Fruit fly (Drosophila melanogaster) whole organism, prepupa: ENCODE results near the gene Nepl18.

Experiments
- Blimp-1 ChIP-seq: fragments of 200-800 bp; sonication (Bioruptor generic); optimal IDR thresholded peaks from 3 replicates; lab custom pipeline; 2017; ENCODE audit warnings: missing biosample characterization, missing genetic modification characterization, mild to moderate bottlenecking, moderate library complexity, missing genetic modification reagents
- CG10631 ChIP-seq: fragments of 200-800 bp; sonication (Bioruptor generic); optimal IDR thresholded peaks from 2 replicates; lab custom pipeline; 2016; ENCODE audit warnings: missing biosample characterization, missing genetic modification characterization
- CG11902 ChIP-seq: fragments of 200-800 bp; sonication (Bioruptor generic); optimal IDR thresholded peaks from 3 replicates; lab custom pipeline; 2016; ENCODE audit warnings: missing biosample characterization, missing genetic modification characterization
- CG16779 ChIP-seq: fragments of 200-800 bp; sonication (Bioruptor generic); optimal IDR thresholded peaks from 3 replicates; lab custom pipeline; 2017; ENCODE audit warnings: missing biosample characterization, mild to moderate bottlenecking, missing genetic modification characterization
- CG6854 ChIP-seq: fragments of 200-800 bp; sonication (Bioruptor generic); optimal IDR thresholded peaks from 2 replicates; lab custom pipeline; 2017; ENCODE audit warnings: missing biosample characterization, mild to moderate bottlenecking, missing genetic modification characterization
- CG8119 ChIP-seq: fragments of 200-800 bp; sonication (Bioruptor generic); IDR thresholded peaks from 3 replicates; pipeline ENCODE4 v1.3.6; 2022; ENCODE audit warnings: missing biosample characterization, missing genetic modification characterization
- CG8319 ChIP-seq: fragments of 200-800 bp; sonication (Bioruptor generic); optimal IDR thresholded peaks from 3 replicates; lab custom pipeline; 2016; ENCODE audit warnings: missing biosample characterization, missing genetic modification characterization
- Ets96B ChIP-seq: fragments of 200-800 bp; optimal IDR thresholded peaks from 2 replicates; lab custom pipeline; 2019; ENCODE audit warnings: missing biosample characterization, mild to moderate bottlenecking, missing genetic modification characterization, moderate library complexity
- Lpt ChIP-seq: fragments of 200-800 bp; sonication (Bioruptor generic); optimal IDR thresholded peaks from 3 replicates; lab custom pipeline; 2016; ENCODE audit warnings: missing biosample characterization, missing genetic modification characterization

DNA sequence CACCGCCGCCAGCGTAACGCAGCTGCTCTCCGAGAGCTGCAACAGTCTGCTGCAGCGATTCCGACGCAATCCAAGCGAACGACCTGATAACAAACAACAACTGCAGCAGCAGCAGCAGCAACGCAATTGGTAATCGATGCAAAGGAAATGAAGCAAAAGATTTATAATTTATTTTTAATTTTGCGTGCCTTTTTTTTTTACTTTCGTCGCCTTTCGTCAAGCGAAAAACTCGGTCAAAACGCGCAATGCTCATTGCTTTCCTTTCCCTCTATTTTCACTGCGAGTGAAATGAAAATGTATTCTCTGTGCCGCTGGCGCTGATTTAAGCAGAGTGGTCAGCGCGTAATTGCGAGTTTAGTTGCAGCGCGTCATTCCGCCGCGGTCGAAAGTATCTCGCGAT lies 37.6 kb downstream of the Nepl18 start:
- TF ChIP-seq Blimp-1 (GFP tag; lab: Kevin White, UChicago) (no peak), CG8319 (GFP tag; lab: Kevin White, UChicago) (no peak), CG6854 (GFP tag; lab: Kevin White, UChicago) (no peak), CG8119 (GFP tag; lab: Robert Waterston, UW) (no peak), CG11902 (no peak), CG16779 (tag; lab: Kevin White, UChicago) (no peak), CG10631 (GFP tag; lab: Kevin White, UChicago) (no peak), Ets96B (tag; lab: Kevin White, UChicago) (no peak), Lpt (GFP tag; lab: Kevin White, UChicago) (peak; percentile 8)
